Worm (Caenorhabditis elegans) whole organism, early embryonic: ENCODE data around the gene F11A5.13.

Source experiments
- F13C5.2 ChIP-seq: sonication (generic microtip); optimal IDR thresholded peaks from 2 replicates; lab custom pipeline; 2017; ENCODE audit warnings: mild to moderate bottlenecking, missing genetic modification characterization, inconsistent platforms, missing compliant biosample characterization
- ama-1 ChIP-seq: fragments of 150-350 bp; optimal IDR thresholded peaks from 2 replicates; lab custom pipeline; 2014
- ceh-13 ChIP-seq: fragments of 200-800 bp; sonication (Bioruptor generic); optimal IDR thresholded peaks from 2 replicates; lab custom pipeline; 2018; ENCODE audit warnings: mild to moderate bottlenecking, missing genetic modification characterization, missing compliant biosample characterization
- flt-1 ChIP-seq: fragments of 200-800 bp; sonication (Bioruptor generic); IDR thresholded peaks from 2 replicates; pipeline ENCODE4 v1.3.6; 2022; ENCODE audit warnings: missing genetic modification characterization, missing compliant biosample characterization
- hmg-4 ChIP-seq: fragments of 200-800 bp; sonication (Bioruptor generic); optimal IDR thresholded peaks from 2 replicates; lab custom pipeline; 2018; ENCODE audit warnings: mild to moderate bottlenecking, missing genetic modification characterization, missing compliant biosample characterization
- hnd-1 ChIP-seq: sonication (generic microtip); optimal IDR thresholded peaks from 2 replicates; lab custom pipeline; 2016; ENCODE audit warnings: missing genetic modification characterization, missing compliant biosample characterization
- pes-1 ChIP-seq: fragments of 200-800 bp; sonication (Bioruptor generic); IDR thresholded peaks from 2 replicates; pipeline ENCODE4 v1.3.6; 2022; ENCODE audit warnings: missing genetic modification reagents, missing genetic modification characterization, missing compliant biosample characterization
- tbx-37 ChIP-seq: fragments of 200-800 bp; sonication (Bioruptor generic); conservative IDR thresholded peaks from 2 replicates; pipeline ENCODE4 v1.3.6; 2022; ENCODE audit warnings: missing genetic modification reagents, missing genetic modification characterization, missing compliant biosample characterization

DNA sequence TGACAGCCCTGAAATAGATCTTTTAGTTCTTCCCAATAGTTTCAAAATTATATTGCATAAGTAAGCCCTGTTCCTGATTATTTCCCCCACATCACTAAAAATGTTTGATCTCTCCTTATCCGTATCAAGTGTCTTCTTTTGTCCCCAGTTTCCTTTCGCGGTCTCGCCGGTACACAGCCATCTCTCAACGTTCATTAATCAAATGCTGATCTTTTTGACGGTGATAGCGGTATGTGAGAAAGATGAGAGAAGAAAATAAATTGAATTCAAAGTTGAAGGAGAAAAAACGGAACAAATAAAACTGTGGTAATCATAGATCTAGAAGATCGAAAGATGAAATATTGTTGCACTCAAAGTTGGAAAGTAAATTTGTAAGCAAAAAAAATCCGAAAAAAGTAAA lies 14.8 kb downstream of the F11A5.13 start:
- TF ChIP-seq ceh-13 (GFP tag; lab: Kevin White, UChicago) (no peak), F13C5.2 (tag; lab: Kevin White, UChicago) (no peak), ama-1 (no peak), tbx-37 (GFP tag; lab: Robert Waterston, UW) (no peak), hnd-1 (no peak), hmg-4 (GFP tag; lab: Kevin White, UChicago) (no peak), flt-1 (GFP tag; lab: Robert Waterston, UW) (no peak), pes-1 (GFP tag; lab: Robert Waterston, UW) (no peak)
